Worm (Caenorhabditis elegans): ENCODE results near the gene F47B7.4.

- TF ChIP-seq ama-1 (optimal IDR thresholded peaks at IDR 0.05) (no peak), scrt-1 (GFP tag; IDR thresholded peaks at IDR 0.05) (no peak)
Observed at ce11 chrX:3788483-3788882, 22.0 kb upstream of the F47B7.4 start.

Measured in whole organism, early embryonic.